Fruit fly (Drosophila melanogaster) whole organism, adult: Measurements from ENCODE around the gene CG1965.

Source experiments
- CG1620 ChIP-seq: fragments of 200-800 bp; sonication (Bioruptor generic); optimal IDR thresholded peaks from 2 replicates; lab custom pipeline; 2016; ENCODE audit warnings: missing biosample characterization, missing genetic modification characterization
- CG5204 ChIP-seq: fragments of 200-800 bp; sonication (Bioruptor generic); optimal IDR thresholded peaks from 2 replicates; lab custom pipeline; 2016; ENCODE audit warnings: missing biosample characterization, missing genetic modification characterization
- CG7045 ChIP-seq: fragments of 200-800 bp; sonication (Bioruptor generic); optimal IDR thresholded peaks from 2 replicates; lab custom pipeline; 2017; ENCODE audit warnings: missing biosample characterization, mild to moderate bottlenecking, missing genetic modification characterization
- CG7101 ChIP-seq: fragments of 200-800 bp; sonication (Bioruptor generic); optimal IDR thresholded peaks from 2 replicates; lab custom pipeline; 2018; ENCODE audit warnings: missing biosample characterization, mild to moderate bottlenecking, missing genetic modification characterization, moderate library complexity
- Crg-1 ChIP-seq: fragments of 200-800 bp; sonication (Bioruptor generic); optimal IDR thresholded peaks from 2 replicates; lab custom pipeline; 2016; ENCODE audit warnings: missing biosample characterization, missing genetic modification characterization
- Hr96 ChIP-seq: fragments of 200-800 bp; sonication (Bioruptor generic); optimal IDR thresholded peaks from 2 replicates; lab custom pipeline; 2016; ENCODE audit warnings: missing biosample characterization, missing genetic modification characterization
- Mnt ChIP-seq: fragments of 200-800 bp; sonication (Bioruptor generic); optimal IDR thresholded peaks from 2 replicates; lab custom pipeline; 2016; ENCODE audit warnings: missing biosample characterization, mild to moderate bottlenecking, missing genetic modification characterization
- bab1 ChIP-seq: fragments of 200-800 bp; sonication (Bioruptor generic); optimal IDR thresholded peaks from 3 replicates; lab custom pipeline; 2019; ENCODE audit warnings: missing biosample characterization, mild to moderate bottlenecking, missing genetic modification characterization, moderate library complexity
- kay ChIP-seq: fragments of 200-800 bp; sonication (Bioruptor generic); peaks from one replicate; lab custom pipeline; 2016; ENCODE audit warnings: missing biosample characterization, missing genetic modification characterization, borderline replicate concordance
- ovo ChIP-seq: fragments of 200-800 bp; sonication (Bioruptor generic); optimal IDR thresholded peaks from 2 replicates; lab custom pipeline; 2016; ENCODE audit warnings: missing biosample characterization, missing genetic modification characterization
- pad ChIP-seq: fragments of 200-800 bp; sonication (Bioruptor generic); optimal IDR thresholded peaks from 3 replicates; lab custom pipeline; 2017; ENCODE audit warnings: missing biosample characterization, missing genetic modification characterization, mild to moderate bottlenecking, moderate library complexity, missing genetic modification reagents
- tj ChIP-seq: fragments of 200-800 bp; sonication (Bioruptor generic); optimal IDR thresholded peaks from 3 replicates; lab custom pipeline; 2017; ENCODE audit warnings: missing biosample characterization, mild to moderate bottlenecking, missing genetic modification characterization, moderate library complexity
- toe ChIP-seq: fragments of 200-800 bp; sonication (Bioruptor generic); optimal IDR thresholded peaks from 2 replicates; lab custom pipeline; 2016; ENCODE audit warnings: missing biosample characterization, missing genetic modification characterization

dm6 chr3R:7058017-7058416 is 9.2 kb upstream of the CG1965 start:
- TF ChIP-seq tj (GFP tag; lab: Kevin White, UChicago) = no peak
- TF ChIP-seq toe = no peak
- TF ChIP-seq pad = no peak
- no peak for TF ChIP-seq bab1 (GFP tag; lab: Kevin White, UChicago)
- no peak for TF ChIP-seq Mnt (GFP tag; lab: Kevin White, UChicago)
- TF ChIP-seq CG5204 (GFP tag; lab: Kevin White, UChicago) = no peak
- no peak for TF ChIP-seq CG1620 (GFP tag; lab: Kevin White, UChicago)
- no peak for TF ChIP-seq CG7045 (GFP tag; lab: Kevin White, UChicago)
- no peak for TF ChIP-seq ovo (GFP tag; lab: Kevin White, UChicago)
- TF ChIP-seq CG7101 = no peak
- TF ChIP-seq Crg-1 (GFP tag; lab: Kevin White, UChicago) = no peak
- no peak for TF ChIP-seq Hr96
- no peak for TF ChIP-seq kay (GFP tag; lab: Kevin White, UChicago)
